Worm (Caenorhabditis elegans) whole organism, L3 larva: Measurements from ENCODE around the gene R09E10.6.
"Not testable (repeated sequence)": the region's sequence is repeated elsewhere in the genome, so short reads cannot be mapped to it uniquely, and the experiment has no call there.

Experiments
- aly-2 ChIP-seq: fragments of 150-350 bp; optimal IDR thresholded peaks from 2 replicates; lab custom pipeline; 2014; ENCODE audit warnings: missing biosample characterization, missing genetic modification characterization
- ama-1 ChIP-seq: fragments of 150-350 bp; optimal IDR thresholded peaks from 2 replicates; lab custom pipeline; 2018
- ceh-82 ChIP-seq: fragments of 150-350 bp; optimal IDR thresholded peaks from 2 replicates; lab custom pipeline; 2014; ENCODE audit warnings: missing biosample characterization, missing genetic modification characterization
- fkh-10 ChIP-seq: sonication (generic microtip); optimal IDR thresholded peaks from 2 replicates; lab custom pipeline; 2017; ENCODE audit warnings: missing biosample characterization, missing genetic modification reagents, missing genetic modification characterization
- lin-39 ChIP-seq: fragments of 150-350 bp; optimal IDR thresholded peaks from 2 replicates; lab custom pipeline; 2018; ENCODE audit warnings: missing biosample characterization, missing genetic modification reagents, missing genetic modification characterization
- nhr-12 ChIP-seq: fragments of 150-350 bp; optimal IDR thresholded peaks from 2 replicates; lab custom pipeline; 2014; ENCODE audit warnings: missing biosample characterization, missing genetic modification characterization
- nhr-237 ChIP-seq: fragments of 150-350 bp; optimal IDR thresholded peaks from 2 replicates; lab custom pipeline; 2014; ENCODE audit warnings: missing biosample characterization, missing genetic modification characterization
- nhr-25 ChIP-seq: sonication (generic microtip); optimal IDR thresholded peaks from 2 replicates; lab custom pipeline; 2017; ENCODE audit warnings: missing biosample characterization, missing genetic modification characterization
- pha-4 ChIP-seq: fragments of 150-350 bp; optimal IDR thresholded peaks from 2 replicates; lab custom pipeline; 2014; ENCODE audit warnings: missing biosample characterization, missing genetic modification reagents, missing genetic modification characterization
- skn-1 ChIP-seq: fragments of 150-350 bp; optimal IDR thresholded peaks from 2 replicates; lab custom pipeline; 2014; ENCODE audit warnings: missing biosample characterization, missing genetic modification characterization
- snpc-4 ChIP-seq: fragments of 150-350 bp; optimal IDR thresholded peaks from 2 replicates; lab custom pipeline; 2014; ENCODE audit warnings: missing biosample characterization, missing genetic modification characterization
- unc-39 ChIP-seq: sonication (generic microtip); optimal IDR thresholded peaks from 4 replicates; lab custom pipeline; 2017; ENCODE audit warnings: missing biosample characterization, missing genetic modification characterization

- not testable (repeated sequence) for TF ChIP-seq snpc-4; aly-2 (tag; lab: Kevin White, UChicago); pha-4 (tag; lab: Kevin White, UChicago); ceh-82; nhr-237; fkh-10 (GFP tag; lab: Kevin White, UChicago); ama-1 (lab: Kevin White, UChicago); lin-39; nhr-25 (tag; lab: Kevin White, UChicago); nhr-12 (tag; lab: Kevin White, UChicago); unc-39 (tag; lab: Kevin White, UChicago); skn-1
Measured at ce11 chrIV:10322650-10323049, 28.7 kb upstream of the R09E10.6 start, which contains the start of gene R09E10.1.
